Worm (Caenorhabditis elegans) whole organism, L2 larva: ENCODE data around the gene syd-1.

Experiments used
- ama-1 ChIP-seq: fragments of 150-350 bp; optimal IDR thresholded peaks from 2 replicates; lab custom pipeline; 2018; ENCODE audit warnings: inconsistent platforms
- blmp-1 ChIP-seq: sonication (generic microtip); optimal IDR thresholded peaks from 2 replicates; lab custom pipeline; 2017; ENCODE audit warnings: missing genetic modification characterization, mild to moderate bottlenecking, missing compliant biosample characterization, antibody characterized with exemption, moderate library complexity; ENCODE audit not compliant: insufficient read depth
- elt-1 ChIP-seq: fragments of 150-350 bp; optimal IDR thresholded peaks from 2 replicates; lab custom pipeline; 2014; ENCODE audit warnings: missing biosample characterization, missing genetic modification characterization
- lsy-2 ChIP-seq, 2 experiments: fragments of 150-350 bp in 1 of 2; sonication (generic microtip) in 1 of 2; optimal IDR thresholded peaks; 2 replicates each; lab custom pipeline; 2014 to 2017; ENCODE audit warnings: missing biosample characterization in 2 of 2, missing genetic modification characterization in 2 of 2
- nhr-25 ChIP-seq: fragments of 150-350 bp; sonication (generic microtip); optimal IDR thresholded peaks from 3 replicates; lab custom pipeline; 2014; ENCODE audit warnings: missing biosample characterization, missing genetic modification characterization
- peb-1 ChIP-seq: fragments of 150-350 bp; optimal IDR thresholded peaks from 2 replicates; lab custom pipeline; 2014; ENCODE audit warnings: missing biosample characterization, missing genetic modification characterization
- sma-9 ChIP-seq, 2 experiments: fragments of 150-350 bp in 1 of 2; sonication (generic microtip) in 1 of 2; optimal IDR thresholded peaks; 2 replicates each; lab custom pipeline; 2014 to 2016; ENCODE audit warnings: missing genetic modification characterization in 2 of 2, mild to moderate bottlenecking in 1 of 2, missing biosample characterization in 1 of 2, missing compliant biosample characterization in 1 of 2, missing genetic modification reagents in 1 of 2, moderate library complexity in 1 of 2
- snpc-4 ChIP-seq: fragments of 150-350 bp; optimal IDR thresholded peaks from 2 replicates; lab custom pipeline; 2014; ENCODE audit warnings: missing biosample characterization, missing genetic modification characterization
- ztf-4 ChIP-seq: fragments of 150-350 bp; optimal IDR thresholded peaks from 2 replicates; lab custom pipeline; 2014; ENCODE audit warnings: missing biosample characterization, missing genetic modification characterization

DNA sequence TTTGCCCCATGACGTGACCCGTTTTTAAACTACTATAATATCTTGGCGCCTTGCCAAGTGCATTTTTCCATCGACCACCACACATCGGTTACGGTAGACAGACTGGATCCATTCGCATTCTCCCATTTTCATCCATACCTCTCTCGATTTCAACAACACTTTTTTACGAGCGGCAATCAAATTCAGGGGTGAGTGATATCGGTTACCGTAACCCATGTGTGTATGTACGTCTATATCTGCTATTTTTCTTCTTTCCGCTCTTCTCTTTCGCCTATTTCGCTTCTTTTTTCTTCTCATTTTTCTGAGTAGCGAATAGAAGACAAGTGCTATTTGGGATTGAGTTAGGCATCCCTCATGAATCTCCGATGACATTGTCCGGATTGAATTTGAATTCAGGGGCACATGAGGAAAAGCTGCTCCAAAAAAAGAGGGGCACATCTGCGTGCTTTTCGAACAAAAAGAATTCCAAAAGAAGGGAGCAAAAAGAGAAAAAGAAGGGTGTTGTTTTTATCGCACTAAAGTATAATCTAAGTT is 37.0 kb upstream of the syd-1 start:
- TF ChIP-seq elt-1 (tag; lab: Kevin White, UChicago) (no peak), snpc-4 (tag; lab: Kevin White, UChicago) (no peak), blmp-1 (tag; lab: Kevin White, UChicago) (no peak), ama-1 (lab: Kevin White, UChicago) (no peak), lsy-2 (tag; optimal IDR thresholded peaks at IDR 0.05; lab: Kevin White, UChicago) (peak in 1 of 2 experiments; percentile 47), peb-1 (no peak), sma-9 (GFP tag; optimal IDR thresholded peaks at IDR 0.05; lab: Kevin White, UChicago) (peak; percentile 11), sma-9 (tag; optimal IDR thresholded peaks at IDR 0.05; lab: Kevin White, UChicago) (no peak), nhr-25 (no peak), ztf-4 (tag; lab: Kevin White, UChicago) (no peak)
